Fruit fly (Drosophila melanogaster): Measurements from ENCODE around the gene VhaAC39-2.

- peak; percentile 11 for TF ChIP-seq CG15011 (GFP tag; optimal IDR thresholded peaks at IDR 0.05)
- TF ChIP-seq seq (GFP tag; IDR thresholded peaks at IDR 0.05) = no peak
- no peak for TF ChIP-seq nerfin-1 (tag; optimal IDR thresholded peaks at IDR 0.05)
- no peak for TF ChIP-seq CG2116 (GFP tag; optimal IDR thresholded peaks at IDR 0.05)
- no peak for TF ChIP-seq Oaz (GFP tag; IDR thresholded peaks at IDR 0.05)
- no peak for TF ChIP-seq CG2120 (GFP tag; optimal IDR thresholded peaks at IDR 0.05)
- no peak for TF ChIP-seq CG15269 (tag; optimal IDR thresholded peaks at IDR 0.05)
- TF ChIP-seq usp (GFP tag; optimal IDR thresholded peaks at IDR 0.05) = no peak
- no peak for TF ChIP-seq CG4707 (GFP tag; optimal IDR thresholded peaks at IDR 0.05)
Observed at dm6 chr3R:23178052-23178591, 19.0 kb upstream of the VhaAC39-2 start.

All from whole organism, embryonic.